Worm (Caenorhabditis elegans) whole organism, L4 larva: Measurements from ENCODE around the gene mps-4.

Experiments
- D1046.2 ChIP-seq: fragments of 200-800 bp; sonication (Bioruptor generic); IDR thresholded peaks from 2 replicates; pipeline ENCODE4 v1.3.6; 2022; ENCODE audit warnings: missing genetic modification characterization, missing compliant biosample characterization
- F10B5.3 ChIP-seq: sonication (generic microtip); optimal IDR thresholded peaks from 2 replicates; lab custom pipeline; 2016; ENCODE audit warnings: mild to moderate bottlenecking, missing genetic modification characterization, missing compliant biosample characterization
- F37D6.2 ChIP-seq: sonication (generic microtip); optimal IDR thresholded peaks from 2 replicates; lab custom pipeline; 2016; ENCODE audit warnings: mild to moderate bottlenecking, missing genetic modification characterization, missing compliant biosample characterization
- F49E8.2 ChIP-seq: sonication (generic microtip); optimal IDR thresholded peaks from 2 replicates; lab custom pipeline; 2016; ENCODE audit warnings: missing compliant biosample characterization, mild to moderate bottlenecking, missing genetic modification characterization, borderline replicate concordance
- T20F7.1 ChIP-seq: fragments of 200-800 bp; sonication (Bioruptor generic); optimal IDR thresholded peaks from 2 replicates; lab custom pipeline; 2018; ENCODE audit warnings: mild to moderate bottlenecking, missing genetic modification characterization, missing compliant biosample characterization
- T26A8.4 ChIP-seq: fragments of 200-800 bp; sonication (Bioruptor generic); IDR thresholded peaks from 2 replicates; pipeline ENCODE4 v1.3.6; 2022; ENCODE audit warnings: missing genetic modification characterization, missing compliant biosample characterization
- Y5F2A.4 ChIP-seq: fragments of 200-800 bp; sonication (Bioruptor generic); optimal IDR thresholded peaks from 2 replicates; lab custom pipeline; 2018; ENCODE audit warnings: mild to moderate bottlenecking, missing genetic modification characterization, missing compliant biosample characterization
- ZK337.2 ChIP-seq: fragments of 200-800 bp; sonication (Bioruptor generic); IDR thresholded peaks from 2 replicates; pipeline ENCODE4 v1.3.6; 2022; ENCODE audit warnings: missing genetic modification reagents, missing genetic modification characterization, missing compliant biosample characterization
- aha-1 ChIP-seq: fragments of 150-350 bp; peaks from one replicate; lab custom pipeline; 2014; ENCODE audit warnings: missing biosample characterization, missing genetic modification characterization
- attf-4 ChIP-seq: sonication (generic microtip); optimal IDR thresholded peaks from 3 replicates; lab custom pipeline; 2017; ENCODE audit warnings: missing biosample characterization, missing genetic modification characterization
- ceh-62 ChIP-seq: sonication (generic microtip); optimal IDR thresholded peaks from 2 replicates; lab custom pipeline; 2017; ENCODE audit warnings: missing biosample characterization, missing genetic modification characterization
- ctbp-1 ChIP-seq: fragments of 200-800 bp; sonication (Bioruptor generic); IDR thresholded peaks from 2 replicates; pipeline ENCODE4 v1.3.6; 2022; ENCODE audit warnings: missing genetic modification reagents, missing genetic modification characterization, missing compliant biosample characterization
- daf-12 ChIP-seq: fragments of 150-350 bp; optimal IDR thresholded peaks from 2 replicates; lab custom pipeline; 2014; ENCODE audit warnings: missing biosample characterization, missing genetic modification reagents, missing genetic modification characterization
- dmd-8 ChIP-seq: fragments of 200-800 bp; sonication (Bioruptor generic); IDR thresholded peaks from 2 replicates; pipeline ENCODE4 v1.3.6; 2022; ENCODE audit warnings: missing genetic modification characterization, missing compliant biosample characterization
- dmd-9 ChIP-seq: fragments of 200-800 bp; sonication (Bioruptor generic); IDR thresholded peaks from 2 replicates; pipeline ENCODE4 v1.3.6; 2022; ENCODE audit warnings: missing genetic modification reagents, missing genetic modification characterization, missing compliant biosample characterization
- dpl-1 ChIP-seq: fragments of 150-350 bp; optimal IDR thresholded peaks from 2 replicates; lab custom pipeline; 2014; ENCODE audit warnings: missing biosample characterization, missing genetic modification reagents, missing genetic modification characterization
- duxl-1 ChIP-seq: sonication (generic microtip); optimal IDR thresholded peaks from 2 replicates; lab custom pipeline; 2016; ENCODE audit warnings: mild to moderate bottlenecking, missing genetic modification characterization, moderate library complexity, missing compliant biosample characterization; ENCODE audit not compliant: poor library complexity
- dve-1 ChIP-seq: sonication (generic microtip); optimal IDR thresholded peaks from 2 replicates; lab custom pipeline; 2017; ENCODE audit warnings: antibody characterized with exemption, mild to moderate bottlenecking, missing genetic modification characterization, missing compliant biosample characterization; ENCODE audit not compliant: insufficient read depth
- egl-43 ChIP-seq: fragments of 200-800 bp; sonication (Bioruptor generic); IDR thresholded peaks from 2 replicates; pipeline ENCODE4 v1.3.6; 2022; ENCODE audit warnings: missing genetic modification reagents, missing genetic modification characterization, missing compliant biosample characterization
- fkh-10 ChIP-seq: fragments of 150-350 bp; optimal IDR thresholded peaks from 2 replicates; lab custom pipeline; 2014; ENCODE audit warnings: missing biosample characterization, missing genetic modification reagents, missing genetic modification characterization
- fos-1 ChIP-seq: fragments of 150-350 bp; optimal IDR thresholded peaks from 2 replicates; lab custom pipeline; 2014; ENCODE audit warnings: missing biosample characterization, missing genetic modification characterization
- hif-1 ChIP-seq, 2 experiments: sonication (generic microtip); optimal IDR thresholded peaks; 2 replicates each; lab custom pipeline; 2016 to 2017; ENCODE audit warnings: missing compliant biosample characterization in 2 of 2, missing genetic modification characterization in 2 of 2, missing genetic modification reagents in 2 of 2, missing genotype in 2 of 2, mild to moderate bottlenecking in 1 of 2
- hlh-11 ChIP-seq: fragments of 200-800 bp; sonication (Bioruptor generic); optimal IDR thresholded peaks from 2 replicates; lab custom pipeline; 2018; ENCODE audit warnings: mild to moderate bottlenecking, missing genetic modification characterization, missing compliant biosample characterization
- hmg-1.1 ChIP-seq: fragments of 200-800 bp; sonication (Bioruptor generic); IDR thresholded peaks from 2 replicates; pipeline ENCODE4 v1.3.6; 2022; ENCODE audit warnings: missing genetic modification reagents, missing genetic modification characterization, missing compliant biosample characterization
- jun-1 ChIP-seq: fragments of 150-350 bp; optimal IDR thresholded peaks from 2 replicates; lab custom pipeline; 2014; ENCODE audit warnings: missing biosample characterization, missing genetic modification reagents, missing genetic modification characterization
- lin-38 ChIP-seq: fragments of 200-800 bp; sonication (Bioruptor generic); IDR thresholded peaks from 2 replicates; pipeline ENCODE4 v1.3.6; 2022; ENCODE audit warnings: missing genetic modification reagents, missing genetic modification characterization, missing compliant biosample characterization
- lin-39 ChIP-seq: fragments of 150-350 bp; optimal IDR thresholded peaks from 2 replicates; lab custom pipeline; 2014; ENCODE audit warnings: missing biosample characterization, missing genetic modification reagents, missing genetic modification characterization
- lsy-2 ChIP-seq, 2 experiments: fragments of 150-350 bp in 1 of 2; sonication (generic microtip) in 1 of 2; optimal IDR thresholded peaks; 2 replicates each; lab custom pipeline; 2014 to 2017; ENCODE audit warnings: missing biosample characterization in 2 of 2, missing genetic modification characterization in 2 of 2
- madf-5 ChIP-seq, 2 experiments: fragments of 200-800 bp; sonication (Bioruptor generic); IDR thresholded peaks; 2 replicates each; pipeline ENCODE4 v1.3.6; 2022; ENCODE audit warnings: missing compliant biosample characterization in 2 of 2, missing genetic modification characterization in 2 of 2
- mdt-29 ChIP-seq: fragments of 200-800 bp; sonication (Bioruptor generic); IDR thresholded peaks from 2 replicates; pipeline ENCODE4 v1.3.6; 2022; ENCODE audit warnings: missing genetic modification reagents, missing genetic modification characterization, missing compliant biosample characterization
- mep-1 ChIP-seq: fragments of 150-350 bp; sonication (generic microtip); optimal IDR thresholded peaks from 3 replicates; lab custom pipeline; 2014; ENCODE audit warnings: missing biosample characterization, missing genetic modification characterization
- mes-2 ChIP-seq: sonication (generic microtip); optimal IDR thresholded peaks from 2 replicates; lab custom pipeline; 2016; ENCODE audit warnings: missing genotype, mild to moderate bottlenecking, missing genetic modification characterization, missing compliant biosample characterization; ENCODE audit not compliant: poor library complexity, severe bottlenecking
- nhr-102 ChIP-seq: sonication (generic microtip); optimal IDR thresholded peaks from 2 replicates; lab custom pipeline; 2016; ENCODE audit warnings: mild to moderate bottlenecking, missing genetic modification characterization, moderate library complexity, missing compliant biosample characterization
- nhr-237 ChIP-seq: sonication (generic microtip); optimal IDR thresholded peaks from 2 replicates; lab custom pipeline; 2017; ENCODE audit warnings: missing biosample characterization, missing genetic modification characterization
- nhr-25 ChIP-seq: sonication (generic microtip); optimal IDR thresholded peaks from 2 replicates; lab custom pipeline; 2017; ENCODE audit warnings: missing genetic modification characterization, mild to moderate bottlenecking, missing compliant biosample characterization, antibody characterized with exemption, moderate library complexity, borderline replicate concordance; ENCODE audit not compliant: insufficient read depth
- pqm-1 ChIP-seq: sonication (generic microtip); optimal IDR thresholded peaks from 2 replicates; lab custom pipeline; 2017; ENCODE audit warnings: missing biosample characterization, missing genetic modification characterization
- saeg-2 ChIP-seq: fragments of 200-800 bp; sonication (Bioruptor generic); IDR thresholded peaks from 2 replicates; pipeline ENCODE4 v1.3.6; 2022; ENCODE audit warnings: missing genetic modification reagents, missing genetic modification characterization, missing compliant biosample characterization
- sdz-12 ChIP-seq: fragments of 200-800 bp; sonication (Bioruptor generic); optimal IDR thresholded peaks from 2 replicates; lab custom pipeline; 2018; ENCODE audit warnings: mild to moderate bottlenecking, missing genetic modification characterization, missing compliant biosample characterization
- skn-1 ChIP-seq: fragments of 150-350 bp; optimal IDR thresholded peaks from 2 replicates; lab custom pipeline; 2014; ENCODE audit warnings: missing biosample characterization, missing genetic modification characterization
- snpc-1.2 ChIP-seq: fragments of 200-800 bp; sonication (Bioruptor generic); IDR thresholded peaks from 2 replicates; pipeline ENCODE4 v1.3.6; 2022; ENCODE audit warnings: missing genetic modification reagents, missing genetic modification characterization, missing compliant biosample characterization
- spr-1 ChIP-seq: sonication (generic microtip); optimal IDR thresholded peaks from 2 replicates; lab custom pipeline; 2016; ENCODE audit warnings: mild to moderate bottlenecking, missing genetic modification characterization, missing compliant biosample characterization
- unc-62 ChIP-seq, 3 experiments: fragments of 150-350 bp in 1 of 3; sonication (generic microtip); optimal IDR thresholded peaks in 2 of 3; peaks in 1 of 3; 1 replicate in 1 of 3; 2 replicates in 2 of 3; lab custom pipeline; 2014 to 2017; ENCODE audit warnings: missing biosample characterization in 3 of 3, missing genetic modification characterization in 3 of 3, missing genetic modification reagents in 3 of 3, missing genotype in 1 of 3
- zag-1 ChIP-seq: fragments of 150-350 bp; optimal IDR thresholded peaks from 2 replicates; lab custom pipeline; 2014; ENCODE audit warnings: missing biosample characterization, missing genetic modification characterization
- zip-11 ChIP-seq: fragments of 200-800 bp; sonication (Bioruptor generic); IDR thresholded peaks from 2 replicates; pipeline ENCODE4 v1.3.6; 2022; ENCODE audit warnings: missing genetic modification characterization, missing compliant biosample characterization
- zip-2 ChIP-seq: fragments of 150-350 bp; optimal IDR thresholded peaks from 2 replicates; lab custom pipeline; 2014; ENCODE audit warnings: missing biosample characterization, missing genetic modification characterization

The mps-4 gene

DNA sequence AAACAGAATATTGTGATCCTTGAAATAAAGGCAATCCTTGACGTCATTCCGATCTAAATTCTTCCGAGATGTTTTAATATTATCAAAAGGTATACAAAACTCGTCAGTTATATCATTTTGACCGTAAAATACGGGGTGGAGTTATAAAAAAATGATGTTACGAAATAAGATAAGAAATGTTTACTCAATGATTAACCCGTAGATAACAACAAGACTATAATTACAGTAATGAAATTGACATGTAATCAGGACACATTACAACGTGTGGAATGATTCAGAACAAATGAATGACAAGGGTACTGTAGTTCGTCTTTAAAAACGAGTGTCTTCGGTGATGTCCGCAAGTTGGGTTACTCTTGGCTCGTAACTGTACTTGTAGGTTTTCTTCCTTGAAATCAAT is 33.7 kb downstream of the mps-4 start, which contains the start of gene tsp-2 (continued):
- TF ChIP-seq mes-2 (tag; lab: Kevin White, UChicago) (no peak), ZK337.2 (no peak), F37D6.2 (tag; lab: Kevin White, UChicago) (no peak), hmg-1.1 (GFP tag; lab: Robert Waterston, UW) (no peak), unc-62 (GFP tag; optimal IDR thresholded peaks at IDR 0.05 in 1 of 2; lab: Kevin White, UChicago) (peak in 1 of 2 experiments; percentile 28), unc-62 (tag; optimal IDR thresholded peaks at IDR 0.05; lab: Kevin White, UChicago) (no peak), spr-1 (tag; lab: Kevin White, UChicago) (no peak), fos-1 (tag; lab: Kevin White, UChicago) (no peak), dmd-8 (GFP tag; lab: Robert Waterston, UW) (no peak), Y5F2A.4 (no peak), pqm-1 (tag; lab: Kevin White, UChicago) (peak; percentile 39), duxl-1 (tag; lab: Kevin White, UChicago) (no peak), attf-4 (tag; lab: Kevin White, UChicago) (no peak), egl-43 (GFP tag; lab: Robert Waterston, UW) (no peak), aha-1 (tag; lab: Kevin White, UChicago) (no peak), nhr-237 (tag; lab: Kevin White, UChicago) (no peak), nhr-102 (no peak), dpl-1 (GFP tag; lab: Kevin White, UChicago) (no peak), hif-1 (tag; optimal IDR thresholded peaks at IDR 0.05; lab: Kevin White, UChicago) (no peak), zip-2 (tag; lab: Kevin White, UChicago) (peak; percentile 6), D1046.2 (GFP tag; lab: Robert Waterston, UW) (no peak), zip-11 (GFP tag; lab: Robert Waterston, UW) (no peak)

ce11 chrIII:8235880-8236279 is 35.7 kb downstream of the mps-4 start, which contains the start of gene C02F5.5:
Gene C02F5.5 (plus strand): TSS chrIII:8236180.
- TF ChIP-seq daf-12, result no peak
- TF ChIP-seq hmg-1.1 (GFP tag; lab: Robert Waterston, UW), result no peak
- TF ChIP-seq lin-38 (GFP tag; lab: Robert Waterston, UW), result no peak
- TF ChIP-seq nhr-25 (tag; lab: Kevin White, UChicago), result no peak
- no peak for TF ChIP-seq mep-1 (tag; lab: Kevin White, UChicago)
- TF ChIP-seq, all 104 proteins: peak for 0

DNA sequence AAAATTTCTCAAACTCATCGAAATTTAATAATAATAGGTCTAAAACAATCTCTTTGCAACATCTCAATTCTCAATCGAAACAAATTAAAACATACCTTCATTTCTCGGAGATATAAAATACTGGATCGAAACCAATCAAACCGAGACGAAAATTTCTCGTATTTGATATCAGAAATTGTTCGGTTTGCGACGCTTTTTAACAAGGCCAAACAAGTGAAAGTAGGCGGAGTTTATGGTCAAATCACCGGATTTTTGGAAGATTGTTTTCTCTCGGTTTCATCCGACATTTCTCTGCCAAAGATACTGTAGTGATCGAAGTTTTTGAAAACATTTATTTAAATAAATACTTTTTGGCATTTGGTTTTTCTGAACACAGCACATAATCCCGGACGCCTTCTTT is 36.2 kb downstream of the mps-4 start, which contains the start of gene C02F5.14:
C02F5.14 (minus strand) TSS at position 157 of the 400 bp plus-strand sequence.
- TF ChIP-seq zip-2 (tag; lab: Kevin White, UChicago), result no peak
- TF ChIP-seq F10B5.3 (tag; lab: Kevin White, UChicago), result no peak
- TF ChIP-seq, all 104 proteins: peak for 0

- TF ChIP-seq dmd-9 (GFP tag; lab: Robert Waterston, UW) (no peak), dve-1 (tag; lab: Kevin White, UChicago) (peak; percentile 16), F49E8.2 (tag; lab: Kevin White, UChicago) (no peak), aha-1 (tag; lab: Kevin White, UChicago) (no peak), madf-5 (GFP tag; IDR thresholded peaks at IDR 0.05; lab: Robert Waterston, UW) (no peak), T20F7.1 (GFP tag; lab: Kevin White, UChicago) (no peak), T26A8.4 (no peak), lin-39 (peak; percentile 48), spr-1 (tag; lab: Kevin White, UChicago) (no peak), ctbp-1 (GFP tag; lab: Robert Waterston, UW) (0 out of 2 replicates have a peak, but pooled peaks have one; percentile 8), skn-1 (tag; lab: Kevin White, UChicago) (no peak), zag-1 (tag; lab: Kevin White, UChicago) (no peak), hlh-11 (tag; lab: Kevin White, UChicago) (peak; percentile 3), fkh-10 (GFP tag; lab: Kevin White, UChicago) (no peak), lsy-2 (tag; optimal IDR thresholded peaks at IDR 0.05; lab: Kevin White, UChicago) (no peak), snpc-1.2 (no peak), sdz-12 (peak; percentile 27), unc-62 (GFP tag; optimal IDR thresholded peaks at IDR 0.05 in 1 of 2; lab: Kevin White, UChicago) (peak in 1 of 2 experiments; percentile 56), unc-62 (tag; optimal IDR thresholded peaks at IDR 0.05; lab: Kevin White, UChicago) (no peak), mep-1 (tag; lab: Kevin White, UChicago) (peak; percentile 10), mdt-29 (GFP tag; lab: Robert Waterston, UW) (no peak), ceh-62 (tag; lab: Kevin White, UChicago) (no peak), jun-1 (tag; lab: Kevin White, UChicago) (no peak), saeg-2 (GFP tag; lab: Robert Waterston, UW) (no peak)
These were observed 38.9 kb downstream of the mps-4 start, which contains the start of gene henn-1 for ce11 chrIII:8232634-8233033. Gene henn-1 (plus strand): TSS chrIII:8232651.
